Fruit fly (Drosophila melanogaster) whole organism, pupa: Measurements from ENCODE around the gene sws.
A peak's percentile ranks its signal among the peaks of the same experiment; 100 is the strongest.

Experiments
- CG10348 ChIP-seq: fragments of 200-800 bp; sonication (Bioruptor generic); IDR thresholded peaks from 2 replicates; pipeline ENCODE4 v1.3.6; 2022; ENCODE audit warnings: missing biosample characterization, missing genetic modification characterization
- CG12605 ChIP-seq: fragments of 200-800 bp; sonication (Bioruptor generic); IDR thresholded peaks from 2 replicates; pipeline ENCODE4 v1.3.6; 2022; ENCODE audit warnings: missing biosample characterization, missing genetic modification characterization
- CG13204 ChIP-seq: fragments of 200-800 bp; sonication (Bioruptor generic); optimal IDR thresholded peaks from 2 replicates; lab custom pipeline; 2018; ENCODE audit warnings: missing biosample characterization, mild to moderate bottlenecking, missing genetic modification characterization, moderate library complexity
- CG14655 ChIP-seq: fragments of 200-800 bp; sonication (Bioruptor generic); optimal IDR thresholded peaks from 3 replicates; lab custom pipeline; 2017; ENCODE audit warnings: mild to moderate bottlenecking, missing biosample characterization, missing genetic modification reagents, missing genetic modification characterization
- CG15710 ChIP-seq: fragments of 200-800 bp; sonication (Bioruptor generic); optimal IDR thresholded peaks from 2 replicates; lab custom pipeline; 2018; ENCODE audit warnings: missing biosample characterization, mild to moderate bottlenecking, missing genetic modification characterization, moderate library complexity
- CG17806 ChIP-seq: fragments of 200-800 bp; sonication (Bioruptor generic); optimal IDR thresholded peaks from 2 replicates; lab custom pipeline; 2018; ENCODE audit warnings: missing biosample characterization, mild to moderate bottlenecking, missing genetic modification characterization, moderate library complexity
- CG32121 ChIP-seq: fragments of 200-800 bp; sonication (Bioruptor generic); IDR thresholded peaks from 2 replicates; pipeline ENCODE4 v1.3.6; 2022; ENCODE audit warnings: missing biosample characterization, missing genetic modification characterization
- CG34367 ChIP-seq: fragments of 200-800 bp; sonication (Bioruptor generic); optimal IDR thresholded peaks from 2 replicates; lab custom pipeline; 2018; ENCODE audit warnings: missing biosample characterization, mild to moderate bottlenecking, missing genetic modification characterization
- CG4496 ChIP-seq: fragments of 200-800 bp; sonication (Bioruptor generic); IDR thresholded peaks from 3 replicates; pipeline ENCODE4 v1.3.6; 2022; ENCODE audit warnings: missing biosample characterization, missing genetic modification characterization
- CG8159 ChIP-seq: fragments of 200-800 bp; sonication (Bioruptor generic); optimal IDR thresholded peaks from 3 replicates; lab custom pipeline; 2018; ENCODE audit warnings: missing biosample characterization, mild to moderate bottlenecking, missing genetic modification characterization, moderate library complexity
- CG8301 ChIP-seq: fragments of 200-800 bp; sonication (Bioruptor generic); optimal IDR thresholded peaks from 2 replicates; lab custom pipeline; 2018; ENCODE audit warnings: missing biosample characterization, mild to moderate bottlenecking, missing genetic modification characterization
- CG9948 ChIP-seq: fragments of 200-800 bp; sonication (Bioruptor generic); optimal IDR thresholded peaks from 2 replicates; lab custom pipeline; 2018; ENCODE audit warnings: missing biosample characterization, mild to moderate bottlenecking, missing genetic modification characterization, moderate library complexity
- D1 ChIP-seq: fragments of 200-800 bp; sonication (Bioruptor generic); optimal IDR thresholded peaks from 2 replicates; lab custom pipeline; 2018; ENCODE audit warnings: missing biosample characterization, mild to moderate bottlenecking, missing genetic modification characterization, moderate library complexity
- EcR ChIP-seq: fragments of 200-800 bp; sonication (Bioruptor generic); optimal IDR thresholded peaks from 3 replicates; lab custom pipeline; 2019; ENCODE audit warnings: missing biosample characterization, missing genetic modification characterization, mild to moderate bottlenecking, moderate library complexity, missing genetic modification reagents
- Ets98B ChIP-seq: fragments of 200-800 bp; sonication (Bioruptor generic); IDR thresholded peaks from 2 replicates; pipeline ENCODE4 v1.3.6; 2022; ENCODE audit warnings: missing biosample characterization, missing genetic modification characterization
- Pif1A ChIP-seq: fragments of 200-800 bp; sonication (Bioruptor generic); optimal IDR thresholded peaks from 3 replicates; lab custom pipeline; 2016; ENCODE audit warnings: missing biosample characterization, missing genetic modification characterization
- Pif1B ChIP-seq: fragments of 200-800 bp; sonication (Bioruptor generic); optimal IDR thresholded peaks from 3 replicates; lab custom pipeline; 2016; ENCODE audit warnings: missing biosample characterization, missing genetic modification characterization
- Snoo ChIP-seq: fragments of 200-800 bp; sonication (Bioruptor generic); optimal IDR thresholded peaks from 3 replicates; lab custom pipeline; 2017; ENCODE audit warnings: missing biosample characterization, mild to moderate bottlenecking, missing genetic modification characterization, inconsistent platforms
- fd96Ca ChIP-seq: fragments of 200-800 bp; sonication (Bioruptor generic); IDR thresholded peaks from 3 replicates; pipeline ENCODE4 v1.3.6; 2022; ENCODE audit warnings: missing biosample characterization, missing genetic modification characterization
- gl ChIP-seq: fragments of 200-800 bp; sonication (Bioruptor generic); optimal IDR thresholded peaks from 2 replicates; lab custom pipeline; 2018; ENCODE audit warnings: missing biosample characterization, mild to moderate bottlenecking, missing genetic modification characterization
- rn ChIP-seq: fragments of 200-800 bp; sonication (Bioruptor generic); IDR thresholded peaks from 2 replicates; pipeline ENCODE4 v1.3.6; 2022; ENCODE audit warnings: missing biosample characterization, missing genetic modification characterization

sws gene

DNA sequence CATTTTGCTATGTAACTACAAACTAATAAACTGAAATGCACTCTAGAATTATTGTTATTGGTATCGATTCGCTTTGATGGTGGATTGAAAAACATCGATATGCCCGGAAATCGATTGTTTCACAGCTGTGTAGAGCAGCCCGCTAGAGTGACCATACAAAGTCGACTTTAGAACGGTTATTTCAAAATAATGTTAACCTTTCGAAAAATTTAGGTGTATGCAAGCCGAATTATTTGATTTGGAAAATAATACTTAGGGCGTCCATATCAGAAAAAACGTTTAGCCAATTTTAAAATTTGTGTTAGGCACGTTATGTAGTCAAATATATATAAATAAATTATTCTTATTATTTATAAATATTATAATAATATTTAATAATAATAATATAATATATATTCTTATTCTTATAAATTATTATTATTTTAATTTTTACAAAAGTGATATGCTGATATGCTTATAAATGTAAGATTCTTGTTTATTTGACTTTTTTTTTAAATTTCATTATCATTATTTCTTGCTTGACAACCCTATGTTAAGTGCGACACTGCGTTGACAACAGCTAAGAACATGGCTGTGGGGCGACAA lies at the start of gene sws:
sws (minus strand) TSS at position 22 of the 585 bp plus-strand sequence.
- peak; percentile 17 for TF ChIP-seq CG8159 (tag; lab: Kevin White, UChicago)
- no peak for TF ChIP-seq CG17806 (tag; lab: Kevin White, UChicago)
- TF ChIP-seq rn (GFP tag; lab: Robert Waterston, UW), result no peak
- peak; percentile 31 for TF ChIP-seq CG15710 (tag; lab: Kevin White, UChicago)
- TF ChIP-seq CG10348 (GFP tag; lab: Robert Waterston, UW), result no peak
- no peak for TF ChIP-seq Ets98B (GFP tag; lab: Robert Waterston, UW)
- no peak for TF ChIP-seq CG32121 (GFP tag; lab: Robert Waterston, UW)
- no peak for TF ChIP-seq CG13204 (GFP tag; lab: Kevin White, UChicago)
- no peak for TF ChIP-seq Pif1B (GFP tag; lab: Kevin White, UChicago)
- no peak for TF ChIP-seq CG8301 (tag; lab: Kevin White, UChicago)
- TF ChIP-seq CG4496 (GFP tag; lab: Robert Waterston, UW), result no peak
- no peak for TF ChIP-seq Pif1A (GFP tag; lab: Kevin White, UChicago)
- peak; percentile 26 for TF ChIP-seq CG14655 (GFP tag; lab: Kevin White, UChicago)
- no peak for TF ChIP-seq D1 (tag; lab: Kevin White, UChicago)
- TF ChIP-seq fd96Ca (GFP tag; lab: Robert Waterston, UW), result no peak
- TF ChIP-seq EcR (GFP tag; lab: Kevin White, UChicago), result no peak
- no peak for TF ChIP-seq gl (tag; lab: Kevin White, UChicago)
- peak; percentile 32 for TF ChIP-seq CG9948 (tag; lab: Kevin White, UChicago)
- peak; percentile 19 for TF ChIP-seq CG34367 (tag; lab: Kevin White, UChicago)
- TF ChIP-seq, all 21 proteins: peak for 5

DNA sequence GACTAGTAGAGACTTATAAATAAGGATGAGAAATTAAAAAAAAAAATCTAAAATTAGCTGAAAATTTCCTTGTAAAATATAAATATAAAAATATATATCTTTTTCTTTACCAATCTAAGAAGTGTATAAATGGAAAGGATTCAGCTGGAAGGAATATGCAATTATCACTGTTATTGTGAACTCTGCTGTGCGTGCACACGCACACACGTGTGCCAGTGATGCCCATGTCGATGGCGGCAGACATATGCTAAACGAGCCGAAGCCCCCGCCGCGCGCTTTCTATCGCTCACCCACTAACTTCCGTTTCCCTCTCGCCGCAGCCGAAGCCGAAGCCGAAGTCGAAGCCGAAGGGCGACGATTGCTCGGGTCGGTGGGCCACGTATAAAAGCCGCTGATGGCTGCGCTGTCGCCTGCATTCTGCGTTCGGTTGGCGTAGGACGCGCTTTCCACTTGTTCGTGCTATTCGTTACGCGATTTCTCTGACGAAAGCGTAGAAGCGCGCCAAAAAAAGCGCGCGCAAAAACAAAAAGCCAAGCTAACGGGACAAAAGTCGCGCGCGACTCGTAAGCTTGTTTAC lies 27.2 kb upstream of the sws start, which contains the start of gene Tbh:
Tbh (plus strand) TSS at position 527 of the 577 bp plus-strand sequence.
- peak; percentile 35 for TF ChIP-seq Pif1B (GFP tag; lab: Kevin White, UChicago)
- peak; percentile 3 for TF ChIP-seq CG15710 (tag; lab: Kevin White, UChicago)
- peak; percentile 45; the same call in 1 of the 3 replicates for TF ChIP-seq CG4496 (GFP tag; lab: Robert Waterston, UW)
- TF ChIP-seq Ets98B (GFP tag; lab: Robert Waterston, UW), result no peak
- TF ChIP-seq CG32121 (GFP tag; lab: Robert Waterston, UW), result peak; percentile 31; the same call in 1 of the 2 replicates
- TF ChIP-seq fd96Ca (GFP tag; lab: Robert Waterston, UW), result 0 out of 3 replicates have a peak, but pooled peaks have one; percentile 9
- TF ChIP-seq D1 (tag; lab: Kevin White, UChicago), result no peak
- TF ChIP-seq CG14655 (GFP tag; lab: Kevin White, UChicago), result peak; percentile 41
- TF ChIP-seq gl (tag; lab: Kevin White, UChicago), result no peak
- peak; percentile 29 for TF ChIP-seq CG8159 (tag; lab: Kevin White, UChicago)

DNA sequence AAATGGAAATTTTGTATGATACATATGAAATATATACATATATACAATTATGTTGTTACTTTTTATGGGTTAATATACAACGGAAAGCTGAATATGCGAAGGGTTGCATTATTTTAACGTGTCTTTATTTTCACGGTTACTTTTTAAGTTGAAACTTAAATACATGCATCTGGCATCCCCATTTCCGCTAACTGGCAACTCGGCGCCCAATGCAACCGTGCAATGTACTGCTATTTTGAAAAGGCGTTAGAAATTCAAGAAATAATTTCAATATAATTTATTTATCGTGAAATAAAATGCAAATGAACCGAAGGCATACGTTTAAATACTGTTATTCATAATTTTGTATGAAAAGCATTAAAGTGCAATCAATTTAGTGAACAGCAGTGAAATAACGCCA lies 18.5 kb upstream of the sws start:
- TF ChIP-seq CG15710 (tag; lab: Kevin White, UChicago) (no peak), CG12605 (GFP tag; lab: Robert Waterston, UW) (no peak), EcR (GFP tag; lab: Kevin White, UChicago) (no peak), CG8159 (tag; lab: Kevin White, UChicago) (no peak), CG8301 (tag; lab: Kevin White, UChicago) (no peak), Pif1A (GFP tag; lab: Kevin White, UChicago) (no peak), gl (tag; lab: Kevin White, UChicago) (no peak), CG9948 (tag; lab: Kevin White, UChicago) (no peak), Ets98B (GFP tag; lab: Robert Waterston, UW) (no peak), CG34367 (tag; lab: Kevin White, UChicago) (no peak)

DNA sequence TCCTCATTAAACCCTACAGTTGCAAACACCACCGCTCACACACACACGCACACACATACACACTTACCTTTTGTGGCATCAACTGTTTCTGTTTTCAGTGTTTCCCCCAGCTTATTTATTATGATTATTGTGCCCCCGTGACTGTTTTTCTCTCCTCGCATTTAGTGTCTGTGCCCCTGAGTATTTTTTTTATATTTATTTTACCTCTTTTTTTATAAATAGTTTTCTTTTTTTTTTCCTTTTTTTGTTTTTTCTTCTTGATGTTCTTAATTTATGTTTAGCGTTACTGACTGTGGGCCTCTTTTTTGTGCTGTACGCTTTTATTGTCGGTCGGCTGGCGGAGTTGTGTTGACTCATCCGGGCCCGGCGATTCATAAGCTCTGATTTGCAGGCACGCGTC lies 12.8 kb upstream of the sws start:
- TF ChIP-seq CG9948 (tag; lab: Kevin White, UChicago), result peak; percentile 33
- TF ChIP-seq CG4496 (GFP tag; lab: Robert Waterston, UW), result no peak
- no peak for TF ChIP-seq CG10348 (GFP tag; lab: Robert Waterston, UW)
- TF ChIP-seq CG8159 (tag; lab: Kevin White, UChicago), result peak; percentile 63
- peak; percentile 12 for TF ChIP-seq CG34367 (tag; lab: Kevin White, UChicago)
- peak; percentile 41; the same call in 1 of the 2 replicates for TF ChIP-seq CG12605 (GFP tag; lab: Robert Waterston, UW)
- peak; percentile 9 for TF ChIP-seq Pif1A (GFP tag; lab: Kevin White, UChicago)
- TF ChIP-seq Ets98B (GFP tag; lab: Robert Waterston, UW), result no peak
- no peak for TF ChIP-seq Snoo (tag; lab: Kevin White, UChicago)
- TF ChIP-seq EcR (GFP tag; lab: Kevin White, UChicago), result no peak
- TF ChIP-seq CG13204 (GFP tag; lab: Kevin White, UChicago), result peak; percentile 68
- TF ChIP-seq fd96Ca (GFP tag; lab: Robert Waterston, UW), result no peak
- no peak for TF ChIP-seq CG8301 (tag; lab: Kevin White, UChicago)
- no peak for TF ChIP-seq CG14655 (GFP tag; lab: Kevin White, UChicago)
- TF ChIP-seq rn (GFP tag; lab: Robert Waterston, UW), result no peak
- no peak for TF ChIP-seq D1 (tag; lab: Kevin White, UChicago)
- TF ChIP-seq gl (tag; lab: Kevin White, UChicago), result no peak
- peak; percentile 48 for TF ChIP-seq CG15710 (tag; lab: Kevin White, UChicago)
- 0 out of 2 replicates have a peak, but pooled peaks have one; percentile 35 for TF ChIP-seq CG32121 (GFP tag; lab: Robert Waterston, UW)
- TF ChIP-seq CG17806 (tag; lab: Kevin White, UChicago), result peak; percentile 40
- TF ChIP-seq Pif1B (GFP tag; lab: Kevin White, UChicago), result peak; percentile 29
